In the genomic region with DNA sequence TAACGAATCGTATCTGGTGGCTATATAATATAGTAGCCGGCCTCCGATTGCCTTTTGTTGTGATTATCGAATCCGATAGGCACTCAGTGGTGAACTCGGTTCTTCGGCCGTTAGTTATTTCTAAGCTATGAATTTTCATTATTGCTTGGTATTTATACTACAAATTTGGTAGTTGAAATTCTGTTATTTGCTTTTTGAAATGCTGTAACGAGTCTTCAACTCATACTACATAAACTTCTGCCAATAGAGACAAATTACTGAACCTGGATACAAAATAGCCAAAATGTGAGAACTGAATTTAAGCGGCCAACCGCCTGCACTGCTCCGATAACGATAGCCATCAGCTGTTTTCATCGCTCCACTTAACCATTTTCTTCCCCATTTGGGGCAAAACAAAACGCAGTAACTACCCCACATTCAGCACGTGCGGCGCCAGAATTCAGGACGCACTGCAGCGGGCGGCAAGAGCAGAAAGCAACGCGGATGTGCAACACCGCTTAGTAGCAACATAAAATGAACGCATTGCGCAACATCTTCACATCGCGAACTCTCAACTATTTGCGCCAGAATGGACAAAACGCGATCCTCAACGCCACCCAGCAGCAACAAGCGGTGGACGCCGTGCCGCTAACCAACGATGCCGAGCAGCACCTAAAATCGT, we compare ENCODE assay signal across 5 fruit fly cellular contexts.
TF ChIP-seq lines count a peak whose summit lies in the region.

CG11679 (minus strand) TSS at position 65 of the 661 bp plus-strand sequence.
CG8206 (plus strand) TSS at position 341 of the 661 bp plus-strand sequence.

TF ChIP-seq in whole organism, adult, 20 proteins besides CTCF, POLR2A, EP300 and RAD21 (continued from another document):
- TF ChIP-seq pad (GFP tag; optimal IDR thresholded peaks at IDR 0.05; lab: Kevin White, UChicago) (peak; percentile 45), cic (GFP tag; optimal IDR thresholded peaks at IDR 0.05; lab: Kevin White, UChicago) (peak; percentile 24), toe (GFP tag; optimal IDR thresholded peaks at IDR 0.05; lab: Kevin White, UChicago) (peak; percentile 71), CG11617 (GFP tag; optimal IDR thresholded peaks at IDR 0.05; lab: Kevin White, UChicago) (peak; percentile 58)

TF ChIP-seq in whole organism, embryonic, 481 proteins besides CTCF, POLR2A, EP300 and RAD21 (continued from another document and continues in another):
- TF ChIP-seq unpg (GFP tag; optimal IDR thresholded peaks at IDR 0.05; lab: Kevin White, UChicago) (peak; percentile 15), ewg (GFP tag; optimal IDR thresholded peaks at IDR 0.05; lab: Kevin White, UChicago) (peak; percentile 41), CG10267 (tag; optimal IDR thresholded peaks at IDR 0.05; lab: Kevin White, UChicago) (peak; percentile 22), CG2712 (tag; optimal IDR thresholded peaks at IDR 0.05; lab: Kevin White, UChicago) (peak; percentile 42), ERR (GFP tag; optimal IDR thresholded peaks at IDR 0.05; lab: Kevin White, UChicago) (no peak), gro (GFP tag; optimal IDR thresholded peaks at IDR 0.05; lab: Kevin White, UChicago) (peak; percentile 34), CG2678 (tag; optimal IDR thresholded peaks at IDR 0.05; lab: Kevin White, UChicago) (peak; percentile 60), mam (GFP tag; optimal IDR thresholded peaks at IDR 0.05; lab: Kevin White, UChicago) (peak; percentile 66), ssp (GFP tag; IDR thresholded peaks at IDR 0.05; lab: Robert Waterston, UW) (peak; percentile 30; the same call in 1 of the 2 replicates), CG8944 (GFP tag; optimal IDR thresholded peaks at IDR 0.05; lab: Kevin White, UChicago) (peak; percentile 67), HLH3B (GFP tag; IDR thresholded peaks at IDR 0.05; lab: Robert Waterston, UW) (0 out of 2 replicates have a peak, but pooled peaks have one; percentile 10), Bdp1 (GFP tag; optimal IDR thresholded peaks at IDR 0.05; lab: Kevin White, UChicago) (no peak), h (optimal IDR thresholded peaks at IDR 0.05; lab: Kevin White, UChicago) (no peak), trem (tag; optimal IDR thresholded peaks at IDR 0.05; lab: Kevin White, UChicago) (peak; percentile 49), CG7357 (GFP tag; IDR thresholded peaks at IDR 0.05; lab: Robert Waterston, UW) (no peak), Dad (GFP tag; optimal IDR thresholded peaks at IDR 0.05; lab: Kevin White, UChicago) (peak; percentile 27), Adf1 (GFP tag; IDR thresholded peaks at IDR 0.05; lab: Robert Waterston, UW) (no peak), CG13624 (GFP tag; optimal IDR thresholded peaks at IDR 0.05; lab: Kevin White, UChicago) (peak; percentile 43), CG10209 (GFP tag; optimal IDR thresholded peaks at IDR 0.05; lab: Kevin White, UChicago) (peak; percentile 16), CoRest (tag; optimal IDR thresholded peaks at IDR 0.05; lab: Kevin White, UChicago) (peak; percentile 59), Sin3A (optimal IDR thresholded peaks at IDR 0.05; lab: Kevin White, UChicago) (peak; percentile 60), jumu (GFP tag; optimal IDR thresholded peaks at IDR 0.05; lab: Kevin White, UChicago) (peak; percentile 51), CG8089 (GFP tag; optimal IDR thresholded peaks at IDR 0.05; lab: Kevin White, UChicago) (no peak), CG6689 (GFP tag; IDR thresholded peaks at IDR 0.05; lab: Robert Waterston, UW) (peak; percentile 55), fu2 (GFP tag; optimal IDR thresholded peaks at IDR 0.05; lab: Kevin White, UChicago) (peak; percentile 25), phol (tag; optimal IDR thresholded peaks at IDR 0.05; lab: Kevin White, UChicago) (peak; percentile 55), CG9727 (GFP tag; optimal IDR thresholded peaks at IDR 0.05; lab: Kevin White, UChicago) (peak; percentile 20), tin (GFP tag; optimal IDR thresholded peaks at IDR 0.05; lab: Kevin White, UChicago) (peak; percentile 6), lab (GFP tag; optimal IDR thresholded peaks at IDR 0.05; lab: Kevin White, UChicago) (no peak), CG9932 (GFP tag; IDR thresholded peaks at IDR 0.05; lab: Robert Waterston, UW) (peak; percentile 61)

TF ChIP-seq in whole organism, prepupa, 60 proteins besides CTCF, POLR2A, EP300 and RAD21 (continued from another document and continues in another):
- TF ChIP-seq Eip93F (GFP tag; optimal IDR thresholded peaks at IDR 0.05; lab: Kevin White, UChicago): no peak
- no peak for TF ChIP-seq CG4318 (GFP tag; optimal IDR thresholded peaks at IDR 0.05; lab: Kevin White, UChicago)
- no peak for TF ChIP-seq CG1621 (tag; optimal IDR thresholded peaks at IDR 0.05; lab: Kevin White, UChicago)
- peak; percentile 55 for TF ChIP-seq topi (GFP tag; optimal IDR thresholded peaks at IDR 0.05; lab: Kevin White, UChicago)
- TF ChIP-seq Sox102F (GFP tag; optimal IDR thresholded peaks at IDR 0.05; lab: Kevin White, UChicago): no peak
- TF ChIP-seq Eip78C (GFP tag; lab: Kevin White, UChicago): peak; percentile 79
- TF ChIP-seq fd59A (GFP tag; optimal IDR thresholded peaks at IDR 0.05; lab: Kevin White, UChicago): no peak
- TF ChIP-seq CG15336 (GFP tag; IDR thresholded peaks at IDR 0.05; lab: Robert Waterston, UW): 0 out of 2 replicates have a peak, but pooled peaks have one; percentile 23
- TF ChIP-seq vri (GFP tag; optimal IDR thresholded peaks at IDR 0.05; lab: Kevin White, UChicago): peak; percentile 49
- TF ChIP-seq CG11762 (GFP tag; optimal IDR thresholded peaks at IDR 0.05; lab: Kevin White, UChicago; ENCODE audit: insufficient read depth): no peak
- no peak for TF ChIP-seq CG6276 (GFP tag; optimal IDR thresholded peaks at IDR 0.05; lab: Kevin White, UChicago)
- peak; percentile 34; the same call in 1 of the 3 replicates for TF ChIP-seq eg (GFP tag; IDR thresholded peaks at IDR 0.05; lab: Robert Waterston, UW)
- TF ChIP-seq lz (GFP tag; optimal IDR thresholded peaks at IDR 0.05; lab: Kevin White, UChicago): peak; percentile 50
- 0 out of 3 replicates have a peak, but pooled peaks have one; percentile 20 for TF ChIP-seq CG6163 (GFP tag; IDR thresholded peaks at IDR 0.05; lab: Robert Waterston, UW)
- peak; percentile 5 for TF ChIP-seq CG6792 (GFP tag; optimal IDR thresholded peaks at IDR 0.05; lab: Kevin White, UChicago)
- TF ChIP-seq cyc (GFP tag; optimal IDR thresholded peaks at IDR 0.05; lab: Kevin White, UChicago): peak; percentile 51
- TF ChIP-seq Met (GFP tag; optimal IDR thresholded peaks at IDR 0.05; lab: Kevin White, UChicago): peak; percentile 36
- TF ChIP-seq ss (GFP tag; optimal IDR thresholded peaks at IDR 0.05; lab: Kevin White, UChicago): no peak
- peak; percentile 16 for TF ChIP-seq Smox (GFP tag; optimal IDR thresholded peaks at IDR 0.05; lab: Kevin White, UChicago)
- TF ChIP-seq achi (GFP tag; optimal IDR thresholded peaks at IDR 0.05; lab: Kevin White, UChicago): peak; percentile 30
- TF ChIP-seq pdm3 (GFP tag; optimal IDR thresholded peaks at IDR 0.05; lab: Kevin White, UChicago): peak; percentile 32
- TF ChIP-seq Sox14 (GFP tag; optimal IDR thresholded peaks at IDR 0.05; lab: Kevin White, UChicago): peak; percentile 57
- TF ChIP-seq CG6854 (GFP tag; optimal IDR thresholded peaks at IDR 0.05; lab: Kevin White, UChicago): no peak
- TF ChIP-seq svp (GFP tag; lab: Kevin White, UChicago): peak; percentile 65
- TF ChIP-seq CG10669 (GFP tag; optimal IDR thresholded peaks at IDR 0.05; lab: Kevin White, UChicago): no peak
- TF ChIP-seq Sox15 (GFP tag; optimal IDR thresholded peaks at IDR 0.05; lab: Kevin White, UChicago): peak; percentile 15
- no peak for TF ChIP-seq CG6808 (GFP tag; optimal IDR thresholded peaks at IDR 0.05; lab: Kevin White, UChicago)
- TF ChIP-seq Hr38 (GFP tag; optimal IDR thresholded peaks at IDR 0.05; lab: Kevin White, UChicago): no peak
- TF ChIP-seq esn (GFP tag; optimal IDR thresholded peaks at IDR 0.05; lab: Kevin White, UChicago): peak; percentile 50
- TF ChIP-seq dsx (GFP tag; optimal IDR thresholded peaks at IDR 0.05; lab: Kevin White, UChicago; ENCODE audit: poor library complexity, severe bottlenecking): no peak

TF ChIP-seq in whole organism, pupa, 21 proteins besides CTCF, POLR2A, EP300 and RAD21 (continued from another document):
- TF ChIP-seq CG10348 (GFP tag; IDR thresholded peaks at IDR 0.05; lab: Robert Waterston, UW) (no peak), rn (GFP tag; IDR thresholded peaks at IDR 0.05; lab: Robert Waterston, UW) (no peak)

TF ChIP-seq in whole organism, wandering third instar larva, 38 proteins besides CTCF, POLR2A, EP300 and RAD21 (continued from another document):
- TF ChIP-seq GATAd (GFP tag; optimal IDR thresholded peaks at IDR 0.05; lab: Kevin White, UChicago): no peak
- no peak for TF ChIP-seq Abd-B (GFP tag; optimal IDR thresholded peaks at IDR 0.05; lab: Kevin White, UChicago)
- TF ChIP-seq Hr83 (GFP tag; optimal IDR thresholded peaks at IDR 0.05; lab: Kevin White, UChicago; ENCODE audit: poor library complexity, severe bottlenecking): no peak
- peak; percentile 36 for TF ChIP-seq ey (GFP tag; optimal IDR thresholded peaks at IDR 0.05; lab: Kevin White, UChicago)
- TF ChIP-seq Hnf4 (GFP tag; optimal IDR thresholded peaks at IDR 0.05; lab: Kevin White, UChicago): no peak
- TF ChIP-seq OdsH (GFP tag; optimal IDR thresholded peaks at IDR 0.05; lab: Kevin White, UChicago): peak; percentile 31
- peak; percentile 61 for TF ChIP-seq rgr (GFP tag; optimal IDR thresholded peaks at IDR 0.05; lab: Kevin White, UChicago)
- peak; percentile 62 for TF ChIP-seq fru (GFP tag; optimal IDR thresholded peaks at IDR 0.05; lab: Kevin White, UChicago)
